Worm (Caenorhabditis elegans): ENCODE results near the gene F58E6.4.

The F58E6.4 gene

DNA sequence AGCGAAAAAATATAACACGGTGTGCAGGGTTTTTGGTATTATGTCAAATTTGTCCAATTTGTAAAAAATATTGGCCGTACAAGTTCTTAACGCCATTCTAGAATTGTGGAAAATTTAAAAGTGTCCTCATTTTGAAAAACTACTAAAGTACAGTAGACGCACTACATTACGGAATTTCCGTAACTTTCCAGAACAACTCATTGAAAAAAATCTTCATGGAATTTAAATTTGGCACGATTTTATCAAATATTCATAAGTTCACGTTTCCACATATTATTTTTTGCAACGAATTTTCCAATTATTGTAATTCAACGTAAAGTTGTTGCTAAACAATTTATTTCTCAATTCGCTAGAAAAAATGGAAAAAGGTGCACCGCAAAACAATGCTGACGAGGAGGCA, 35.3 kb downstream of the F58E6.4 start, which contains the start of gene F40F9.3:
Gene F40F9.3, plus strand, starts transcription at position 301 of the 400 bp plus-strand sequence.
- TF ChIP-seq unc-39 (tag; optimal IDR thresholded peaks at IDR 0.05) (no peak), mls-2 (tag; optimal IDR thresholded peaks at IDR 0.05) (no peak), ham-2 (GFP tag; optimal IDR thresholded peaks at IDR 0.05) (no peak), nhr-28 (tag; optimal IDR thresholded peaks at IDR 0.05) (no peak), mab-5 (tag; optimal IDR thresholded peaks at IDR 0.05) (no peak), ceh-83 (GFP tag; optimal IDR thresholded peaks at IDR 0.05) (no peak), lin-13 (tag; optimal IDR thresholded peaks at IDR 0.05) (no peak), snpc-4 (tag; optimal IDR thresholded peaks at IDR 0.05) (no peak), elt-3 (tag; optimal IDR thresholded peaks at IDR 0.05) (no peak)

DNA sequence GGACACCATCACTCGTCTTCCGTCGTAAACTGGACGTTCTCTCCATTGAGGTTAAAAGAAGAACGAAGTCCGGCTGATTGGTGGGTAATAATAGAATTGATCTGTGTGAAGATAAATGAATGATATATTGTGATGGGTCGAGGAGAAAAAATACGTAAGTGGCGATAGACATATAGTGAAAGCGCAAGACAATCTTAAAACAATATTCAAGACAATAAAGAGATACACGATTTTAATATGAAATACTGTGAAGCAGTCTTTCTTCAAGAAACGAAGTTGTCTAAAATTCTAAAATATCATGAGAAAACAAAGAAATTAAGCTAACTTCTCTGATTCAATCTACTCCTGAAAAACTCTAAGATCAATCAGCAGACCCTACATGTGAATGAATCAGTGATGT, 36.7 kb downstream of the F58E6.4 start, which contains the start of gene F40F9.10:
Gene F40F9.10, minus strand, starts transcription at position 101 of the 400 bp plus-strand sequence.
- no peak for TF ChIP-seq lin-32 (GFP tag; optimal IDR thresholded peaks at IDR 0.05)
- no peak for TF ChIP-seq ceh-83 (GFP tag; optimal IDR thresholded peaks at IDR 0.05)
- no peak for TF ChIP-seq nhr-76 (tag; optimal IDR thresholded peaks at IDR 0.05)
- TF ChIP-seq unc-120 (tag; optimal IDR thresholded peaks at IDR 0.05; ENCODE audit: poor library complexity, severe bottlenecking), result no peak
- no peak for TF ChIP-seq ztf-11 (tag; optimal IDR thresholded peaks at IDR 0.05)
- TF ChIP-seq snpc-4 (tag; optimal IDR thresholded peaks at IDR 0.05), result no peak

DNA sequence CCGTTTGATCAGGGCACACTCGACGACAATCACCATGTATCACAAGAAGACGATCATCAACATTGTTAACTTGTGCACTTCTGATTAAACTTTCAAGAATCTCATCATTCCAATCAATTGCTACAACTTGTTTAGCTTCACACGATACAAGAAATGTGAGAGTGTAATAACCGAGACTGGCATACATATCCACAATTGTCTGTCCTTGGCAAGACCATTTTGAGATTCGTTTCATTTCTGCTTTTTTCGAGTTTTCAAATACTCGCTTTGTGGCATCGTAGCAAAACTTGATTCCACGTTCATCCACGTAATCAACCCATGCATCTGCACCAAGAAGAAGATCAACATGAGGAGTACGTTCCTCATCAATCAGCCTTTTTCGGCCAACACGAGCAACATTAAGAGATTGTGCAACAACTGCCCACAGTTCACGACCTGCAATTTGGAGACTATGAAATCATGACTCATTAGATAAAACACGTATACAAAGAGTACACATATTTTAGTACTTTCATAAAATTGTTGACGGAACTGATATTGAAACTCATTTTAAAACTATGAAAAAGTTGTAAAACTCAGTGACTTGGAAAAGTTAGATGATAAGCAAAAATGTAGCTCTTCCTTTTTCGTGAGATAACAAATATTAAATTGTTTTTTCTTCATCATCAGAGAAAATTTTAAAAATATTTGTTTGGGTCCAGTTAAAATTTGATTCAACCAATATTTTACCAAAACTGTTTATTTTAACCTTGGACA, 37.6 kb downstream of the F58E6.4 start:
- TF ChIP-seq mab-5 (tag; optimal IDR thresholded peaks at IDR 0.05) (no peak), ham-2 (GFP tag; optimal IDR thresholded peaks at IDR 0.05) (no peak), nhr-28 (tag; optimal IDR thresholded peaks at IDR 0.05) (no peak), unc-39 (tag; optimal IDR thresholded peaks at IDR 0.05) (no peak), zip-8 (tag; optimal IDR thresholded peaks at IDR 0.05) (no peak), lin-32 (GFP tag; optimal IDR thresholded peaks at IDR 0.05) (no peak), sptf-1 (tag; optimal IDR thresholded peaks at IDR 0.05) (no peak), tbx-8 (GFP tag; optimal IDR thresholded peaks at IDR 0.05) (no peak), sem-2 (GFP tag; optimal IDR thresholded peaks at IDR 0.05) (no peak), mep-1 (tag; optimal IDR thresholded peaks at IDR 0.05) (no peak), ceh-83 (GFP tag; optimal IDR thresholded peaks at IDR 0.05) (no peak), mls-2 (tag; optimal IDR thresholded peaks at IDR 0.05) (no peak), elt-3 (tag; optimal IDR thresholded peaks at IDR 0.05) (no peak), nhr-76 (tag; optimal IDR thresholded peaks at IDR 0.05) (no peak), nhr-237 (tag; optimal IDR thresholded peaks at IDR 0.05) (no peak), M03D4.4 (tag; optimal IDR thresholded peaks at IDR 0.05) (no peak), hlh-1 (tag; optimal IDR thresholded peaks at IDR 0.05) (no peak), nhr-2 (tag; optimal IDR thresholded peaks at IDR 0.05) (no peak), pha-4 (tag; optimal IDR thresholded peaks at IDR 0.05) (no peak), lin-13 (tag; optimal IDR thresholded peaks at IDR 0.05) (no peak)

DNA sequence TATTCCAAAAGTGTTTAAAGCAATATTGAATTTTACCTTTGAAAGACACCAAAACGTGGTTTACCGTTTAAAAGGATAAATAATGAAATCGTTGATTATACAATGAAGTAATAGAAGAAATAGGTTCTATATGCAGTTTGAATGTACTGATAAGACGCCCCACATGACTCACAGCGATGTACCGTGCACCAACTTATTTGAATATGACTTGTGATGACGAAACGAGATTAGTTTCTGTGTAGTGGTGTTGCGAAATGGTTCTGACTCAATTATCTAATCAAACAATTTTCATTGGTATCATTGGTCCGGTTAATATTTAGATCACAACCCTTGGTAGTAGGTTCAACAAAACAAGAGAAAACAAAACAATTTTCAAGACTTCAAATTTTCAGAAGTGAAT, 39.0 kb downstream of the F58E6.4 start:
- TF ChIP-seq M03D4.4 (tag; optimal IDR thresholded peaks at IDR 0.05) (no peak), lin-13 (tag; optimal IDR thresholded peaks at IDR 0.05) (no peak), unc-39 (tag; optimal IDR thresholded peaks at IDR 0.05) (no peak), sptf-1 (tag; optimal IDR thresholded peaks at IDR 0.05) (no peak), snpc-4 (tag; optimal IDR thresholded peaks at IDR 0.05) (no peak), elt-3 (tag; optimal IDR thresholded peaks at IDR 0.05) (no peak), sem-2 (GFP tag; optimal IDR thresholded peaks at IDR 0.05) (no peak), nhr-28 (tag; optimal IDR thresholded peaks at IDR 0.05) (no peak), mls-2 (tag; optimal IDR thresholded peaks at IDR 0.05) (no peak), bed-3 (GFP tag; optimal IDR thresholded peaks at IDR 0.05) (no peak)

DNA sequence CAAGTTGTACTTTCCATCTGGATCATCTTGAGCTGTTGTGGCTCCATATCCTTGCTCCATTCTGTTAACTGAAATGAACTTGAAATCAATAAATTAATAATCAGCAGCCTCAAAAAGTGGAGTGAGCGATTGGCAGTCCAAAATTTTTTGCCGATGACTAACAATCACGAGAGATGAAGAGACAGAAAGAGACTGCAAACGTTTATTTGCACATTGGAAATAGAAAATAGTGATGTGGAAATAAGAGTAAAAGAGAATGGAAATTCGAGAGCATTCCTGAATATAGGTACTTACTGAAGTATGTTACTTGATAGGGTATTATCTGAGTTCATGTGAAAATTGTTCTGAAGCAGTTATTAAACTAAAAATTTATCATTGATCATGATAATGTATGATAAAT, 40.5 kb downstream of the F58E6.4 start, which contains the start of gene tag-120:
Gene tag-120, minus strand, starts transcription at position 68 of the 400 bp plus-strand sequence.
- TF ChIP-seq nhr-76 (tag; optimal IDR thresholded peaks at IDR 0.05), result no peak
- no peak for TF ChIP-seq blmp-1 (tag; optimal IDR thresholded peaks at IDR 0.05)
- TF ChIP-seq M03D4.4 (tag; optimal IDR thresholded peaks at IDR 0.05), result no peak
- TF ChIP-seq unc-62 (GFP tag; optimal IDR thresholded peaks at IDR 0.05), result no peak
- TF ChIP-seq ces-1 (GFP tag; optimal IDR thresholded peaks at IDR 0.05), result no peak
- no peak for TF ChIP-seq ceh-83 (GFP tag; optimal IDR thresholded peaks at IDR 0.05)
- no peak for TF ChIP-seq ztf-11 (tag; optimal IDR thresholded peaks at IDR 0.05)
- TF ChIP-seq mab-5 (tag; optimal IDR thresholded peaks at IDR 0.05), result no peak
- TF ChIP-seq mep-1 (tag; optimal IDR thresholded peaks at IDR 0.05), result no peak
- TF ChIP-seq lin-13 (tag; optimal IDR thresholded peaks at IDR 0.05), result no peak
- no peak for TF ChIP-seq sem-2 (GFP tag; optimal IDR thresholded peaks at IDR 0.05)
- TF ChIP-seq flh-1 (GFP tag; optimal IDR thresholded peaks at IDR 0.05), result no peak
- TF ChIP-seq lin-32 (GFP tag; optimal IDR thresholded peaks at IDR 0.05), result no peak
- no peak for TF ChIP-seq unc-39 (tag; optimal IDR thresholded peaks at IDR 0.05)
- no peak for TF ChIP-seq unc-120 (tag; optimal IDR thresholded peaks at IDR 0.05; ENCODE audit: poor library complexity, severe bottlenecking)
- no peak for TF ChIP-seq hlh-1 (tag; optimal IDR thresholded peaks at IDR 0.05)
- TF ChIP-seq elt-3 (tag; optimal IDR thresholded peaks at IDR 0.05), result no peak
- no peak for TF ChIP-seq snpc-4 (tag; optimal IDR thresholded peaks at IDR 0.05)
- no peak for TF ChIP-seq sptf-1 (tag; optimal IDR thresholded peaks at IDR 0.05)
- no peak for TF ChIP-seq ceh-43 (GFP tag; optimal IDR thresholded peaks at IDR 0.05)
